Worm (Caenorhabditis elegans) whole organism, young adult: ENCODE results near the gene T04C9.2.
A peak's percentile ranks its signal among the peaks of the same experiment; 100 is the strongest.

Source experiments
- B0019.2 ChIP-seq: fragments of 200-800 bp; sonication (Bioruptor generic); conservative IDR thresholded peaks from 2 replicates; pipeline ENCODE4 v1.3.6; 2022; ENCODE audit warnings: missing genetic modification reagents, missing genetic modification characterization, missing compliant biosample characterization
- B0261.1 ChIP-seq: sonication (generic microtip); optimal IDR thresholded peaks from 2 replicates; lab custom pipeline; 2016; ENCODE audit warnings: mild to moderate bottlenecking, missing genetic modification characterization, moderate library complexity, missing compliant biosample characterization
- B0336.3 ChIP-seq: fragments of 200-800 bp; sonication (Bioruptor generic); IDR thresholded peaks from 2 replicates; pipeline ENCODE4 v1.3.6; 2022; ENCODE audit warnings: missing genetic modification characterization, missing compliant biosample characterization
- C06A6.2 ChIP-seq: fragments of 200-800 bp; sonication (Bioruptor generic); conservative IDR thresholded peaks from 2 replicates; pipeline ENCODE4 v1.3.6; 2022; ENCODE audit warnings: missing genetic modification characterization, missing compliant biosample characterization
- F49E8.2 ChIP-seq: sonication (generic microtip); optimal IDR thresholded peaks from 3 replicates; lab custom pipeline; 2017; ENCODE audit warnings: missing genetic modification characterization, mild to moderate bottlenecking, missing compliant biosample characterization, antibody characterized with exemption, moderate library complexity; ENCODE audit not compliant: insufficient read depth
- F52B5.7 ChIP-seq: sonication (generic microtip); optimal IDR thresholded peaks from 2 replicates; lab custom pipeline; 2016; ENCODE audit warnings: mild to moderate bottlenecking, missing genetic modification characterization, missing compliant biosample characterization
- F57A8.1 ChIP-seq: fragments of 200-800 bp; sonication (Bioruptor generic); optimal IDR thresholded peaks from 2 replicates; lab custom pipeline; 2018; ENCODE audit warnings: mild to moderate bottlenecking, missing genetic modification characterization, moderate library complexity, missing compliant biosample characterization
- K11D2.4 ChIP-seq: fragments of 200-800 bp; sonication (Bioruptor generic); IDR thresholded peaks from 2 replicates; pipeline ENCODE4 v1.3.6; 2022; ENCODE audit warnings: missing genetic modification reagents, missing genetic modification characterization, missing compliant biosample characterization
- T26A5.8 ChIP-seq: sonication (generic microtip); optimal IDR thresholded peaks from 2 replicates; lab custom pipeline; 2016; ENCODE audit warnings: missing genetic modification characterization, missing compliant biosample characterization
- Y95B8A.8 ChIP-seq: fragments of 200-800 bp; sonication (Bioruptor generic); IDR thresholded peaks from 2 replicates; pipeline ENCODE4 v1.3.6; 2022; ENCODE audit warnings: missing genetic modification reagents, missing genetic modification characterization, missing compliant biosample characterization
- akir-1 ChIP-seq: fragments of 200-800 bp; sonication (Bioruptor generic); optimal IDR thresholded peaks from 2 replicates; lab custom pipeline; 2018; ENCODE audit warnings: mild to moderate bottlenecking, missing genetic modification characterization, moderate library complexity, missing compliant biosample characterization
- athp-1 ChIP-seq: sonication (generic microtip); optimal IDR thresholded peaks from 2 replicates; lab custom pipeline; 2017; ENCODE audit warnings: mild to moderate bottlenecking, missing genetic modification characterization, missing compliant biosample characterization
- attf-5 ChIP-seq: fragments of 200-800 bp; sonication (Bioruptor generic); optimal IDR thresholded peaks from 2 replicates; lab custom pipeline; 2018; ENCODE audit warnings: mild to moderate bottlenecking, missing genetic modification characterization, missing compliant biosample characterization
- bed-1 ChIP-seq: fragments of 200-800 bp; sonication (Bioruptor generic); IDR thresholded peaks from 2 replicates; pipeline ENCODE4 v1.3.6; 2022; ENCODE audit warnings: missing genetic modification reagents, missing genetic modification characterization, missing compliant biosample characterization
- ccch-3 ChIP-seq: fragments of 200-800 bp; sonication (Bioruptor generic); optimal IDR thresholded peaks from 2 replicates; lab custom pipeline; 2018; ENCODE audit warnings: mild to moderate bottlenecking, missing genetic modification characterization, missing compliant biosample characterization
- ceh-27 ChIP-seq: fragments of 200-800 bp; sonication (Bioruptor generic); optimal IDR thresholded peaks from 2 replicates; lab custom pipeline; 2018; ENCODE audit warnings: mild to moderate bottlenecking, missing genetic modification characterization, moderate library complexity, missing compliant biosample characterization
- dox-1 ChIP-seq: fragments of 200-800 bp; sonication (Bioruptor generic); IDR thresholded peaks from 2 replicates; pipeline ENCODE4 v1.3.6; 2022; ENCODE audit warnings: missing genetic modification reagents, missing genetic modification characterization, missing compliant biosample characterization
- egl-44 ChIP-seq: fragments of 200-800 bp; sonication (Bioruptor generic); IDR thresholded peaks from 2 replicates; pipeline ENCODE4 v1.3.6; 2022; ENCODE audit warnings: missing genetic modification reagents, missing genetic modification characterization, missing compliant biosample characterization
- ekl-4 ChIP-seq: fragments of 200-800 bp; sonication (Bioruptor generic); IDR thresholded peaks from 2 replicates; pipeline ENCODE4 v1.3.6; 2022; ENCODE audit warnings: missing genetic modification reagents, missing genetic modification characterization, missing compliant biosample characterization
- ets-4 ChIP-seq: fragments of 200-800 bp; sonication (Bioruptor generic); optimal IDR thresholded peaks from 2 replicates; lab custom pipeline; 2018; ENCODE audit warnings: mild to moderate bottlenecking, missing genetic modification characterization, missing compliant biosample characterization
- fkh-3 ChIP-seq: sonication (generic microtip); optimal IDR thresholded peaks from 2 replicates; lab custom pipeline; 2016; ENCODE audit warnings: mild to moderate bottlenecking, missing genetic modification characterization, missing compliant biosample characterization
- gei-17 ChIP-seq: fragments of 200-800 bp; sonication (Bioruptor generic); optimal IDR thresholded peaks from 2 replicates; lab custom pipeline; 2018; ENCODE audit warnings: mild to moderate bottlenecking, missing genetic modification characterization, missing compliant biosample characterization
- hlh-26 ChIP-seq: fragments of 200-800 bp; sonication (Bioruptor generic); conservative IDR thresholded peaks from 2 replicates; pipeline ENCODE4 v1.3.6; 2022; ENCODE audit warnings: missing genetic modification reagents, missing genetic modification characterization, missing compliant biosample characterization
- let-607 ChIP-seq, 2 experiments: fragments of 200-800 bp in 1 of 2; sonication (Bioruptor generic) in 1 of 2; sonication (generic microtip) in 1 of 2; optimal IDR thresholded peaks; 2 replicates each; lab custom pipeline; 2016 to 2018; ENCODE audit warnings: mild to moderate bottlenecking in 2 of 2, missing compliant biosample characterization in 2 of 2, missing genetic modification characterization in 2 of 2, moderate library complexity in 2 of 2, missing genotype in 1 of 2
- lir-1 ChIP-seq: fragments of 200-800 bp; sonication (Bioruptor generic); conservative IDR thresholded peaks from 2 replicates; pipeline ENCODE4 v1.3.6; 2022; ENCODE audit warnings: missing genetic modification reagents, missing genetic modification characterization, missing compliant biosample characterization
- lsl-1 ChIP-seq: fragments of 200-800 bp; sonication (Bioruptor generic); optimal IDR thresholded peaks from 2 replicates; lab custom pipeline; 2018; ENCODE audit warnings: mild to moderate bottlenecking, missing genetic modification characterization, moderate library complexity, missing compliant biosample characterization
- mcd-1 ChIP-seq: fragments of 200-800 bp; sonication (Bioruptor generic); IDR thresholded peaks from 2 replicates; pipeline ENCODE4 v1.3.6; 2022; ENCODE audit warnings: missing genetic modification reagents, missing genetic modification characterization, missing compliant biosample characterization
- mel-28 ChIP-seq: sonication (generic microtip); optimal IDR thresholded peaks from 2 replicates; lab custom pipeline; 2016; ENCODE audit warnings: borderline replicate concordance, mild to moderate bottlenecking, missing genetic modification characterization, missing compliant biosample characterization
- nhr-120 ChIP-seq: fragments of 200-800 bp; sonication (Bioruptor generic); IDR thresholded peaks from 2 replicates; pipeline ENCODE4 v1.3.6; 2022; ENCODE audit warnings: missing genetic modification characterization, missing compliant biosample characterization
- nhr-179 ChIP-seq: sonication (generic microtip); optimal IDR thresholded peaks from 2 replicates; lab custom pipeline; 2016; ENCODE audit warnings: mild to moderate bottlenecking, missing genetic modification characterization, missing compliant biosample characterization
- nhr-27 ChIP-seq: fragments of 200-800 bp; sonication (Bioruptor generic); optimal IDR thresholded peaks from 2 replicates; lab custom pipeline; 2018; ENCODE audit warnings: mild to moderate bottlenecking, missing genetic modification characterization, moderate library complexity, missing compliant biosample characterization
- pha-4 ChIP-seq: fragments of 150-350 bp; sonication (generic microtip); optimal IDR thresholded peaks from 2 replicates; lab custom pipeline; 2014; ENCODE audit warnings: missing biosample characterization, missing genetic modification reagents, missing genetic modification characterization
- sdz-38 ChIP-seq: sonication (generic microtip); optimal IDR thresholded peaks from 2 replicates; lab custom pipeline; 2016; ENCODE audit warnings: missing genotype, missing genetic modification characterization, missing compliant biosample characterization
- snpc-1.3 ChIP-seq: sonication (generic microtip); optimal IDR thresholded peaks from 2 replicates; lab custom pipeline; 2017; ENCODE audit warnings: missing genetic modification characterization, mild to moderate bottlenecking, missing compliant biosample characterization, antibody characterized with exemption, moderate library complexity, missing genotype, missing genetic modification reagents; ENCODE audit not compliant: insufficient read depth
- snpc-3.4 ChIP-seq: sonication (generic microtip); optimal IDR thresholded peaks from 2 replicates; lab custom pipeline; 2017; ENCODE audit warnings: missing genetic modification characterization, mild to moderate bottlenecking, missing compliant biosample characterization, antibody characterized with exemption, moderate library complexity, missing genotype, missing genetic modification reagents
- tlf-1 ChIP-seq: fragments of 200-800 bp; sonication (Bioruptor generic); optimal IDR thresholded peaks from 2 replicates; lab custom pipeline; 2018; ENCODE audit warnings: mild to moderate bottlenecking, missing genetic modification characterization, missing compliant biosample characterization
- unc-62 ChIP-seq: fragments of 150-350 bp; optimal IDR thresholded peaks from 2 replicates; lab custom pipeline; 2014; ENCODE audit warnings: missing biosample characterization, missing genetic modification reagents, missing genetic modification characterization
- ztf-26 ChIP-seq: sonication (generic microtip); optimal IDR thresholded peaks from 2 replicates; lab custom pipeline; 2017; ENCODE audit warnings: missing genetic modification characterization, missing compliant biosample characterization

Gene T04C9.2

ce11 chrIII:6008989-6009610 lies 17.4 kb downstream of the T04C9.2 start, which contains the start of the genes gcna-1 and eftu-2:
Gene gcna-1 (minus strand): TSS chrIII:6009084.
Gene eftu-2 (plus strand): TSS chrIII:6009560.
- no peak for TF ChIP-seq tlf-1 (GFP tag; lab: Kevin White, UChicago)
- no peak for TF ChIP-seq B0336.3 (GFP tag; lab: Robert Waterston, UW)
- no peak for TF ChIP-seq sdz-38 (tag; lab: Kevin White, UChicago)
- no peak for TF ChIP-seq T26A5.8 (tag; lab: Kevin White, UChicago)
- TF ChIP-seq mel-28 (tag; lab: Kevin White, UChicago): no peak
- TF ChIP-seq athp-1: peak; percentile 13
- no peak for TF ChIP-seq hlh-26 (GFP tag; lab: Robert Waterston, UW)
- no peak for TF ChIP-seq B0261.1 (tag; lab: Kevin White, UChicago)
- no peak for TF ChIP-seq ceh-27 (GFP tag; lab: Kevin White, UChicago)
- no peak for TF ChIP-seq let-607 (tag; optimal IDR thresholded peaks at IDR 0.05; lab: Kevin White, UChicago)
- TF ChIP-seq nhr-120: no peak
- TF ChIP-seq lir-1 (GFP tag; lab: Robert Waterston, UW): no peak
- TF ChIP-seq dox-1 (GFP tag; lab: Robert Waterston, UW): no peak
- TF ChIP-seq nhr-27: no peak
- TF ChIP-seq attf-5: peak; percentile 12
- no peak for TF ChIP-seq F57A8.1 (GFP tag; lab: Kevin White, UChicago)
- no peak for TF ChIP-seq F49E8.2 (tag; lab: Kevin White, UChicago)
- no peak for TF ChIP-seq gei-17 (GFP tag; lab: Kevin White, UChicago)
- peak; percentile 76 for TF ChIP-seq lsl-1 (GFP tag; lab: Kevin White, UChicago)
- peak; percentile 59 for TF ChIP-seq mcd-1 (GFP tag; lab: Robert Waterston, UW)
- no peak for TF ChIP-seq egl-44
- TF ChIP-seq pha-4 (tag; lab: Kevin White, UChicago): no peak
- no peak for TF ChIP-seq K11D2.4 (GFP tag; lab: Robert Waterston, UW)
- TF ChIP-seq akir-1 (GFP tag; lab: Kevin White, UChicago): no peak
- TF ChIP-seq bed-1 (GFP tag; lab: Robert Waterston, UW): no peak

ce11 chrIII:6011310-6011709 lies 19.6 kb downstream of the T04C9.2 start:
- TF ChIP-seq C06A6.2 (GFP tag; lab: Robert Waterston, UW) (no peak), B0261.1 (tag; lab: Kevin White, UChicago) (no peak), nhr-179 (tag; lab: Kevin White, UChicago) (no peak), ekl-4 (GFP tag; lab: Robert Waterston, UW) (no peak), snpc-1.3 (tag; lab: Kevin White, UChicago) (no peak), unc-62 (GFP tag; lab: Kevin White, UChicago) (no peak), fkh-3 (tag; lab: Kevin White, UChicago) (no peak), ztf-26 (tag; lab: Kevin White, UChicago) (no peak), snpc-3.4 (tag; lab: Kevin White, UChicago) (no peak), ccch-3 (GFP tag; lab: Kevin White, UChicago) (no peak), B0019.2 (no peak), F57A8.1 (GFP tag; lab: Kevin White, UChicago) (no peak), F52B5.7 (tag; lab: Kevin White, UChicago) (no peak), ets-4 (GFP tag; lab: Kevin White, UChicago) (no peak), Y95B8A.8 (GFP tag; lab: Robert Waterston, UW) (no peak)
